Fruit fly (Drosophila melanogaster) S2 (cell line): ENCODE results near the gene CG10300.

Source experiments
- CG8478 ChIP-seq: fragments of >200 bp; optimal IDR thresholded peaks from 2 replicates; lab custom pipeline; 2018
- CTCF ChIP-seq, 2 experiments: fragments of >200 bp; optimal IDR thresholded peaks; 2 replicates each; lab custom pipeline; 2018

DNA sequence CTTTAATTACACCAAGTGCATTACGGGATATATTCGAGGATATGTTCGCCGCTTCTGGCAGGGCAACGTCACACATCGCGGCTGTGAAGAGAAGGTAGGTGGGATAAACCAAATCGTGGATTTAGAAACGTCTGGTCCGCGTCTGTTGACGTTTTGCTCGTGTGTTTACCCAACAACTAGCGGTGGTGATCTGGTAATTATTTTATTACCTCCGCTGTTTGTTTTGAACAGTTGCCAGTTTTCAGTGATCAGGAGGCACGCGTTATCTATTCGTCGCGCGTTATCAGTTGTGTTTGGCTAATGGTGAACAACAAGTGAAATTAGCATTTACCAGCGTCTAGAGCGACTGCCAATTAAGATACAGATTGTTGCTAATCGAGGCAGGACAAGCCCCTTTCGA is 17.7 kb downstream of the CG10300 start:
- TF ChIP-seq CG8478 (lab: Kevin White, UChicago) = no peak
- no peak for TF ChIP-seq CTCF (optimal IDR thresholded peaks at IDR 0.05; lab: Kevin White, UChicago)
